Worm (Caenorhabditis elegans) whole organism, early embryonic: ENCODE data around the gene cysl-3.

Source experiments
- B0310.2 ChIP-seq: sonication (generic microtip); optimal IDR thresholded peaks from 2 replicates; lab custom pipeline; 2016; ENCODE audit warnings: mild to moderate bottlenecking, missing genetic modification characterization, missing compliant biosample characterization
- F13C5.2 ChIP-seq: sonication (generic microtip); optimal IDR thresholded peaks from 2 replicates; lab custom pipeline; 2017; ENCODE audit warnings: mild to moderate bottlenecking, missing genetic modification characterization, inconsistent platforms, missing compliant biosample characterization
- ets-7 ChIP-seq: sonication (generic microtip); optimal IDR thresholded peaks from 2 replicates; lab custom pipeline; 2016; ENCODE audit warnings: missing genotype, missing genetic modification characterization, missing compliant biosample characterization
- sea-1 ChIP-seq: fragments of 200-800 bp; sonication (Bioruptor generic); conservative IDR thresholded peaks from 2 replicates; pipeline ENCODE4 v1.3.6; 2022; ENCODE audit warnings: missing genetic modification characterization, missing compliant biosample characterization
- tbx-11 ChIP-seq: fragments of 200-800 bp; sonication (Bioruptor generic); IDR thresholded peaks from 2 replicates; pipeline ENCODE4 v1.3.6; 2022; ENCODE audit warnings: missing genetic modification characterization, missing compliant biosample characterization

DNA sequence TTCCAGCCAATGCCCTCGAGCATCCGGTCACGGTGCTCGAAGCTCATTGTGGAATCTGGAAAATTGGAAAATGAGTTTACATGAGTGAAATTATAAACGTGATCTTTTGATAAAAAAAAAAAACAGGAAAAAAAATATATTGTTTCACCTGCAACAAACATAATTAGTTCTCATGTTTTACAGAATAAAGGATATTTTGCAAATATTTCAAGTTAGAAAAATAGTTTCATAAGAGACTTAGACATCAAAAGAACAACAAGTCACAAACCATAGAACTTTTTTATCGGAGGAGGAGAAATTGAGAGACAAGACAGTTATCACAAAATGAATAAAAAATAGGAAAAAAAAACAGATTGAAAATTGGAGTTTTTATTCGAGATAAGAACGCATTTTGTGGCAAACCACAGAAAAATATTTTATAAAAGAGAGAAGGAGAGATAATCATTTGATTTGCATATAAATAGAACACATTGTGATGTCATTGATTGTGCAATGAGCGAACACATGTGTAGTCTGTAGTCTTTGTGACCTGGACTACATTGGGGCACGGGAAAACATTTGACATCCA, 8.3 kb upstream of the cysl-3 start, which contains the start of gene R08F11.1:
- TF ChIP-seq tbx-11 (no peak), B0310.2 (tag; lab: Kevin White, UChicago) (no peak), ets-7 (tag; lab: Kevin White, UChicago) (no peak), sea-1 (GFP tag; lab: Robert Waterston, UW) (no peak), F13C5.2 (tag; lab: Kevin White, UChicago) (no peak)
